Worm (Caenorhabditis elegans): ENCODE data around the gene clc-10.

ce11 chrIII:6039370-6039769 lies 17.5 kb upstream of the clc-10 start, which contains the start of gene ift-139:
- TF ChIP-seq snpc-4 (GFP tag; optimal IDR thresholded peaks at IDR 0.05), result no peak
- TF ChIP-seq snpc-4 (tag; optimal IDR thresholded peaks at IDR 0.05), result no peak
- TF ChIP-seq ama-1 (optimal IDR thresholded peaks at IDR 0.05), result no peak
- TF ChIP-seq ama-1 (GFP tag; optimal IDR thresholded peaks at IDR 0.05), result no peak
- no peak for TF ChIP-seq nhr-179 (tag; optimal IDR thresholded peaks at IDR 0.05)

Measured in whole organism, young adult.